Fruit fly (Drosophila melanogaster) whole organism, pupa: Measurements from ENCODE around the gene RhoGAP19D.
A peak's percentile ranks its signal among the peaks of the same experiment; 100 is the strongest.

ENCODE experiments used
- CG10348 ChIP-seq: fragments of 200-800 bp; sonication (Bioruptor generic); IDR thresholded peaks from 2 replicates; pipeline ENCODE4 v1.3.6; 2022; ENCODE audit warnings: missing biosample characterization, missing genetic modification characterization
- CG32121 ChIP-seq: fragments of 200-800 bp; sonication (Bioruptor generic); IDR thresholded peaks from 2 replicates; pipeline ENCODE4 v1.3.6; 2022; ENCODE audit warnings: missing biosample characterization, missing genetic modification characterization
- CG34367 ChIP-seq: fragments of 200-800 bp; sonication (Bioruptor generic); optimal IDR thresholded peaks from 2 replicates; lab custom pipeline; 2018; ENCODE audit warnings: missing biosample characterization, mild to moderate bottlenecking, missing genetic modification characterization
- CG4496 ChIP-seq: fragments of 200-800 bp; sonication (Bioruptor generic); IDR thresholded peaks from 3 replicates; pipeline ENCODE4 v1.3.6; 2022; ENCODE audit warnings: missing biosample characterization, missing genetic modification characterization
- CG8159 ChIP-seq: fragments of 200-800 bp; sonication (Bioruptor generic); optimal IDR thresholded peaks from 3 replicates; lab custom pipeline; 2018; ENCODE audit warnings: missing biosample characterization, mild to moderate bottlenecking, missing genetic modification characterization, moderate library complexity
- CG8301 ChIP-seq: fragments of 200-800 bp; sonication (Bioruptor generic); optimal IDR thresholded peaks from 2 replicates; lab custom pipeline; 2018; ENCODE audit warnings: missing biosample characterization, mild to moderate bottlenecking, missing genetic modification characterization
- CG9948 ChIP-seq: fragments of 200-800 bp; sonication (Bioruptor generic); optimal IDR thresholded peaks from 2 replicates; lab custom pipeline; 2018; ENCODE audit warnings: missing biosample characterization, mild to moderate bottlenecking, missing genetic modification characterization, moderate library complexity
- EcR ChIP-seq: fragments of 200-800 bp; sonication (Bioruptor generic); optimal IDR thresholded peaks from 3 replicates; lab custom pipeline; 2019; ENCODE audit warnings: missing biosample characterization, missing genetic modification characterization, mild to moderate bottlenecking, moderate library complexity, missing genetic modification reagents
- Ets98B ChIP-seq: fragments of 200-800 bp; sonication (Bioruptor generic); IDR thresholded peaks from 2 replicates; pipeline ENCODE4 v1.3.6; 2022; ENCODE audit warnings: missing biosample characterization, missing genetic modification characterization
- gl ChIP-seq: fragments of 200-800 bp; sonication (Bioruptor generic); optimal IDR thresholded peaks from 2 replicates; lab custom pipeline; 2018; ENCODE audit warnings: missing biosample characterization, mild to moderate bottlenecking, missing genetic modification characterization
- rn ChIP-seq: fragments of 200-800 bp; sonication (Bioruptor generic); IDR thresholded peaks from 2 replicates; pipeline ENCODE4 v1.3.6; 2022; ENCODE audit warnings: missing biosample characterization, missing genetic modification characterization

- TF ChIP-seq EcR (GFP tag; lab: Kevin White, UChicago) (no peak), CG32121 (GFP tag; lab: Robert Waterston, UW) (0 out of 2 replicates have a peak, but pooled peaks have one; percentile 10), Ets98B (GFP tag; lab: Robert Waterston, UW) (no peak), CG9948 (tag; lab: Kevin White, UChicago) (no peak), CG8301 (tag; lab: Kevin White, UChicago) (no peak), CG4496 (no peak), gl (tag; lab: Kevin White, UChicago) (no peak), CG8159 (tag; lab: Kevin White, UChicago) (no peak), rn (GFP tag; lab: Robert Waterston, UW) (no peak), CG34367 (tag; lab: Kevin White, UChicago) (no peak), CG10348 (GFP tag; lab: Robert Waterston, UW) (no peak)
Observed at dm6 chrX:20509535-20510424, 714 bp downstream of the RhoGAP19D start.
